Worm (Caenorhabditis elegans): Measurements from ENCODE around the gene Y38H6C.13.

Gene Y38H6C.13

ce11 chrV:20514483-20514882 lies 13.1 kb upstream of the Y38H6C.13 start:
- no peak for TF ChIP-seq F37D6.2 (tag; optimal IDR thresholded peaks at IDR 0.05)
- TF ChIP-seq pqm-1 (tag; optimal IDR thresholded peaks at IDR 0.05): peak; percentile 48

DNA sequence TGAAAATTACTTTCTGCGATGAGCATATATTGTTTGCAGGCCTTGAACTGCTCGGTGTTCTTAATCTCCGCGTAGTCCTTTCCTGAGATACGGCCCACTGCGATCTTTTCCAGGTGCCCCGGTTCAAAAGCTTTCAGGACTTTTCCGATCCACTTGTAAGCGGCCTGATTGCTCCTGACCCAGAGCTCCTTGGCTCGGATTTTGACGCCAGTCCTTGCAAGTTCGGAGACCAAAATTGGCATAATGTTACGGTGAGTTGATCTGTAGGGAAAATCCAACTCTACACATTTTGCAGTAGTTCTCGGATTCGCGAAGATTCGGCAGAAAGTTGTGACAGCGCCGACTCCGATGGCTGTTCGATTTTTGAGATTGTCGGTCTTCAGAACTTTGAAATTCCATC lies 10.6 kb upstream of the Y38H6C.13 start:
- TF ChIP-seq madf-5 (GFP tag; IDR thresholded peaks at IDR 0.05) (no peak), aha-1 (tag) (peak; percentile 96), F44E2.7 (GFP tag; IDR thresholded peaks at IDR 0.05) (0 out of 2 replicates have a peak, but pooled peaks have one; percentile 70), gei-8 (GFP tag; optimal IDR thresholded peaks at IDR 0.05) (no peak), spr-3 (GFP tag; optimal IDR thresholded peaks at IDR 0.05) (no peak), daf-19 (GFP tag; conservative IDR thresholded peaks at IDR 0.05) (no peak), zip-2 (tag; optimal IDR thresholded peaks at IDR 0.05) (no peak), dve-1 (tag; optimal IDR thresholded peaks at IDR 0.05; ENCODE audit: insufficient read depth) (no peak)

DNA sequence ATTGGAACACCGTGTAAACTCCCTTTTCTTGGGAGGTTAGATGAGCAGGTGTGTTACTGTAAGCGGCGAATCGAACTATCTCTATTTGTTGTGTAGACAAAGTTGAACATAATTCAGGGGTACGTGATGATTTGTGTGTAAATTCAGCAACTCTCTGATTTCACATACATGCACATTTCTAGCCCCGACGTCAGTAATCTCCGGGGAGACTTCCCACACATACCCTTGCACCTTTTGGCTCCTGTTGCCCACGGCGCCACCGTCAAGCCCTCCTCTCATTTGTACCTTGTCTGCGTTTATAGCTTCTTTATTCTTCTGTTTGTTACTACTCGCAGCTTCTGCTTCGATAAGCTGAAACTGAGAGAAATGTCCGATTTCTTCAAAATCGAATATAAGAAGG lies 8.7 kb upstream of the Y38H6C.13 start, which contains the start of gene Y38H6C.25:
TSS of gene Y38H6C.25 (plus strand) at position 301 of the 400 bp plus-strand sequence.
- TF ChIP-seq nhr-42 (GFP tag; IDR thresholded peaks at IDR 0.05): no peak
- 0 out of 2 replicates have a peak, but pooled peaks have one; percentile 32 for TF ChIP-seq F44E2.7 (GFP tag; IDR thresholded peaks at IDR 0.05)

DNA sequence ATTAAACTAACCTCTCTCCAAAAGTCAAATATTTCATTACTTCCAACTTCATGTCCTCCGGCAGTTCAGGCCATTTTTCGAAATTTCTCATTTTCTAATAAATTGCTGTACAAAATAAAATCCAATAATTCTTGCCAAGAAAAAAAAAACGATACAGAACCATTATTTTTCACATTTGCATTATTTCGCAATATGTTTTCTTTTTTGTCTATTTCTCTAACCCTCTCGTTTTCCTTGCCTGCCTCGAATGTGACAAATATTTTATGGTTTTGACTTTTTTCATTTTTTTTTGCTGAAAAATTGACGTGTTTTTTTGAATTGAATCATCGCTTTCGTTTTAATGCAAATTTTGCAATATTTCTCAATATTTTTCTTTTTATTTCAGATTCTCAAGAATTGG lies 5.4 kb upstream of the Y38H6C.13 start, which contains the start of the genes Y38H6C.9 and fbxa-150:
TSS of gene Y38H6C.9 (minus strand) at position 52 of the 400 bp plus-strand sequence.
TSS of gene fbxa-150 (plus strand) at position 380 of the 400 bp plus-strand sequence.
- TF ChIP-seq fkh-10 (GFP tag; optimal IDR thresholded peaks at IDR 0.05) (peak; percentile 26), dmd-9 (GFP tag; IDR thresholded peaks at IDR 0.05) (no peak), hlh-11 (tag; optimal IDR thresholded peaks at IDR 0.05) (no peak), daf-16 (GFP tag; optimal IDR thresholded peaks at IDR 0.05) (no peak), daf-16 (tag; optimal IDR thresholded peaks at IDR 0.05) (peak; percentile 34)

ce11 chrV:20525816-20526459 lies 1.7 kb upstream of the Y38H6C.13 start, which contains the start of the genes srh-166 and Y38H6C.24:
Gene srh-166, minus strand, starts transcription at chrV:20525866.
Gene Y38H6C.24, plus strand, starts transcription at chrV:20526435.
- no peak for TF ChIP-seq nhr-102 (tag; optimal IDR thresholded peaks at IDR 0.05)
- no peak for TF ChIP-seq hlh-30 (tag; optimal IDR thresholded peaks at IDR 0.05; ENCODE audit: insufficient read depth)
- TF ChIP-seq arid-1 (GFP tag; conservative IDR thresholded peaks at IDR 0.05): no peak
- no peak for TF ChIP-seq gei-8 (GFP tag; optimal IDR thresholded peaks at IDR 0.05)
- no peak for TF ChIP-seq ceh-28 (tag; optimal IDR thresholded peaks at IDR 0.05)
- TF ChIP-seq Y105C5A.15 (GFP tag; IDR thresholded peaks at IDR 0.05): no peak
- TF ChIP-seq mes-2 (tag; optimal IDR thresholded peaks at IDR 0.05; ENCODE audit: poor library complexity, severe bottlenecking): no peak
- no peak for TF ChIP-seq egl-27 (tag; optimal IDR thresholded peaks at IDR 0.05)
- no peak for TF ChIP-seq nhr-237 (tag; optimal IDR thresholded peaks at IDR 0.05)
- TF ChIP-seq duxl-1 (tag; optimal IDR thresholded peaks at IDR 0.05; ENCODE audit: poor library complexity): no peak
- no peak for TF ChIP-seq hlh-11 (tag; optimal IDR thresholded peaks at IDR 0.05)
- TF ChIP-seq nhr-11 (tag; optimal IDR thresholded peaks at IDR 0.05): no peak
- TF ChIP-seq nhr-28 (tag; optimal IDR thresholded peaks at IDR 0.05): peak; percentile 84
- no peak for TF ChIP-seq R02D3.7 (tag; optimal IDR thresholded peaks at IDR 0.05)
- no peak for TF ChIP-seq cey-2 (tag; optimal IDR thresholded peaks at IDR 0.05; ENCODE audit: borderline replicate concordance, insufficient read depth)
- TF ChIP-seq lin-39 (tag; optimal IDR thresholded peaks at IDR 0.05): no peak
- TF ChIP-seq daf-16 (GFP tag; optimal IDR thresholded peaks at IDR 0.05): no peak
- peak; percentile 60 for TF ChIP-seq daf-16 (tag; optimal IDR thresholded peaks at IDR 0.05)
- no peak for TF ChIP-seq ZK546.5 (tag; optimal IDR thresholded peaks at IDR 0.05)
- no peak for TF ChIP-seq mep-1 (tag; optimal IDR thresholded peaks at IDR 0.05)
- TF ChIP-seq nhr-6 (tag; optimal IDR thresholded peaks at IDR 0.05): peak; percentile 15
- TF ChIP-seq php-3 (GFP tag; IDR thresholded peaks at IDR 0.05): peak; percentile 68
- no peak for TF ChIP-seq nhr-41 (GFP tag; IDR thresholded peaks at IDR 0.05)
- TF ChIP-seq dmd-6 (GFP tag; IDR thresholded peaks at IDR 0.05): peak; percentile 44; the same call in 1 of the 2 replicates
- TF ChIP-seq madf-9 (GFP tag; conservative IDR thresholded peaks at IDR 0.05): no peak
- TF ChIP-seq F37D6.2 (tag; optimal IDR thresholded peaks at IDR 0.05): no peak
- TF ChIP-seq ceh-32 (tag; optimal IDR thresholded peaks at IDR 0.05; ENCODE audit: poor library complexity): no peak
- TF ChIP-seq nhr-76 (tag; optimal IDR thresholded peaks at IDR 0.05): no peak
- TF ChIP-seq sdz-12 (GFP tag; optimal IDR thresholded peaks at IDR 0.05): no peak
- no peak for TF ChIP-seq aly-2 (tag; optimal IDR thresholded peaks at IDR 0.05)
- no peak for TF ChIP-seq saeg-2 (GFP tag; IDR thresholded peaks at IDR 0.05)

Data from whole organism, L4 larva.